Fruit fly (Drosophila melanogaster): ENCODE data around the gene PIG-Q.

DNA sequence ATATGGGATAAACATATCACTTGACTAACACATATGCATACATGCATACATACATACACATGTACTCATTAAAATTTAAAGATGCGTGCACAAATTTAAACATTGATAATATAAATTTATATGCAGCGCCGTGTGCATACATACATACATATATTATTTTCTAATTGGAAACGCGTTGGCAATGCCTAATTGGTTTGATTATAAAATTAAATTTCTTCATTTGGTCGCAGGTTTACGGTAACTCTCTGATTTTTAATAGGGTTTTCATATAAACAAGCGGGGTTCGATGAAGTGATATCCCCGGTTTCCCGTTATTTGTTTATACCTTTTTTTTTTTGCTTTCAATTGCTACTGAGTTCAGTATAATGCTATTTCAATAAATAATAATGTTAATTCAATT, 15.1 kb downstream of the PIG-Q start:
- TF ChIP-seq CG7045 (GFP tag; optimal IDR thresholded peaks at IDR 0.05) (no peak), kay (GFP tag; ENCODE audit: borderline replicate concordance) (peak; percentile 58), Crg-1 (GFP tag; optimal IDR thresholded peaks at IDR 0.05) (no peak), CG5204 (GFP tag; optimal IDR thresholded peaks at IDR 0.05) (no peak), CG7101 (tag; optimal IDR thresholded peaks at IDR 0.05) (no peak)

Data from whole organism, adult.